Fruit fly (Drosophila melanogaster) whole organism, adult: ENCODE data around the gene CG32243.

Experiments
- CG11617 ChIP-seq: fragments of 200-800 bp; sonication (Bioruptor generic); optimal IDR thresholded peaks from 2 replicates; lab custom pipeline; 2017; ENCODE audit warnings: mild to moderate bottlenecking, missing biosample characterization, missing genetic modification reagents, missing genetic modification characterization
- CG12768 ChIP-seq: fragments of 200-800 bp; sonication (Bioruptor generic); optimal IDR thresholded peaks from 2 replicates; lab custom pipeline; 2017; ENCODE audit warnings: missing biosample characterization, missing genetic modification characterization, mild to moderate bottlenecking, moderate library complexity, missing genetic modification reagents
- CG14711 ChIP-seq: fragments of 200-800 bp; sonication (Bioruptor generic); optimal IDR thresholded peaks from 2 replicates; lab custom pipeline; 2018; ENCODE audit warnings: missing biosample characterization, mild to moderate bottlenecking, missing genetic modification characterization, moderate library complexity
- CG1620 ChIP-seq: fragments of 200-800 bp; sonication (Bioruptor generic); optimal IDR thresholded peaks from 2 replicates; lab custom pipeline; 2016; ENCODE audit warnings: missing biosample characterization, missing genetic modification characterization
- CG33017 ChIP-seq: fragments of 200-800 bp; sonication (Bioruptor generic); optimal IDR thresholded peaks from 2 replicates; lab custom pipeline; 2018; ENCODE audit warnings: missing biosample characterization, mild to moderate bottlenecking, missing genetic modification characterization, moderate library complexity
- Crg-1 ChIP-seq: fragments of 200-800 bp; sonication (Bioruptor generic); optimal IDR thresholded peaks from 2 replicates; lab custom pipeline; 2016; ENCODE audit warnings: missing biosample characterization, missing genetic modification characterization
- Mnt ChIP-seq: fragments of 200-800 bp; sonication (Bioruptor generic); optimal IDR thresholded peaks from 2 replicates; lab custom pipeline; 2016; ENCODE audit warnings: missing biosample characterization, mild to moderate bottlenecking, missing genetic modification characterization
- cic ChIP-seq: fragments of 200-800 bp; sonication (Bioruptor generic); optimal IDR thresholded peaks from 2 replicates; lab custom pipeline; 2017; ENCODE audit warnings: missing biosample characterization, mild to moderate bottlenecking, missing genetic modification characterization, moderate library complexity
- cnc ChIP-seq, 2 experiments: fragments of >200 bp; optimal IDR thresholded peaks; 2 replicates each; lab custom pipeline; 2017
- kay ChIP-seq: fragments of 200-800 bp; sonication (Bioruptor generic); peaks from one replicate; lab custom pipeline; 2016; ENCODE audit warnings: missing biosample characterization, missing genetic modification characterization, borderline replicate concordance
- ovo ChIP-seq: fragments of 200-800 bp; sonication (Bioruptor generic); optimal IDR thresholded peaks from 2 replicates; lab custom pipeline; 2016; ENCODE audit warnings: missing biosample characterization, missing genetic modification characterization
- pad ChIP-seq: fragments of 200-800 bp; sonication (Bioruptor generic); optimal IDR thresholded peaks from 3 replicates; lab custom pipeline; 2017; ENCODE audit warnings: missing biosample characterization, missing genetic modification characterization, mild to moderate bottlenecking, moderate library complexity, missing genetic modification reagents
- tj ChIP-seq: fragments of 200-800 bp; sonication (Bioruptor generic); optimal IDR thresholded peaks from 3 replicates; lab custom pipeline; 2017; ENCODE audit warnings: missing biosample characterization, mild to moderate bottlenecking, missing genetic modification characterization, moderate library complexity

DNA sequence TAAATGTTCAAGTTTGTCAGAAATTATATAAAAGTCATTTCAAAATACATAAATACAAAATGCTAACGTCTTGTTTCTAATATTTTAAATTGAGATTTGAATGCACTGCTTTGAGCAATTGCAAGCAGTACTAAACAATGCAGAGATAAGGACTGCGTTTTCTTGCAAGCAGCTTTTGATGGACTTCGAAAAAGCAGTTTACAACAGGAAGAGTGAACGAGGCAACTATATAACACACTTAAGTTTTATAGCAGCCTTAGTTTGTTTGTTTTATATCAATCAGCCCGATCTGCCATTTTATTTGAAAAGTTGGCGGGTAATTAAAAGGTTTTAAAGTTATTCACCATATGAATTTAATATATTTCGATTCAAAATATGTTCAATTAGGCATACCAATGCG is 12.4 kb upstream of the CG32243 start:
- TF ChIP-seq ovo = no peak
- TF ChIP-seq Crg-1 = no peak
- no peak for TF ChIP-seq pad
- no peak for TF ChIP-seq CG1620 (GFP tag; lab: Kevin White, UChicago)
- TF ChIP-seq CG33017 (tag; lab: Kevin White, UChicago) = no peak
- no peak for TF ChIP-seq tj
- TF ChIP-seq CG12768 (GFP tag; lab: Kevin White, UChicago) = no peak
- no peak for TF ChIP-seq Mnt (GFP tag; lab: Kevin White, UChicago)
- TF ChIP-seq cnc (optimal IDR thresholded peaks at IDR 0.05; lab: Kevin White, UChicago) = no peak
- no peak for TF ChIP-seq cic (GFP tag; lab: Kevin White, UChicago)
- TF ChIP-seq CG11617 (GFP tag; lab: Kevin White, UChicago) = no peak
- no peak for TF ChIP-seq CG14711 (tag; lab: Kevin White, UChicago)
- TF ChIP-seq kay (GFP tag; lab: Kevin White, UChicago) = no peak
